Worm (Caenorhabditis elegans): ENCODE results near the gene T25B2.2.

Gene T25B2.2

ce11 chrX:6169252-6169651, at the start of gene T25B2.2:
T25B2.2 (plus strand) TSS chrX:6169643.
- TF ChIP-seq W03F9.2 (tag; optimal IDR thresholded peaks at IDR 0.05) (no peak), him-1 (tag; optimal IDR thresholded peaks at IDR 0.05) (no peak), dao-5 (tag; optimal IDR thresholded peaks at IDR 0.05) (no peak)

- TF ChIP-seq him-1 (tag; optimal IDR thresholded peaks at IDR 0.05) (no peak), dao-5 (tag; optimal IDR thresholded peaks at IDR 0.05) (no peak), W03F9.2 (tag; optimal IDR thresholded peaks at IDR 0.05) (no peak)
Observed at ce11 chrX:6121279-6121678, 48.2 kb upstream of the T25B2.2 start.

ce11 chrX:6122026-6122425, 47.4 kb upstream of the T25B2.2 start, which contains the start of gene nnt-1:
nnt-1 (plus strand) TSS chrX:6122311.
- TF ChIP-seq dao-5 (tag; optimal IDR thresholded peaks at IDR 0.05) (no peak), him-1 (tag; optimal IDR thresholded peaks at IDR 0.05) (no peak), W03F9.2 (tag; optimal IDR thresholded peaks at IDR 0.05) (no peak)

- no peak for TF ChIP-seq dao-5 (tag; optimal IDR thresholded peaks at IDR 0.05)
- TF ChIP-seq him-1 (tag; optimal IDR thresholded peaks at IDR 0.05), result peak; percentile 54
Observed at ce11 chrX:6128225-6128686, 41.2 kb upstream of the T25B2.2 start, which contains the start of gene C15H9.9. C15H9.9 (minus strand) TSS chrX:6128275.

- TF ChIP-seq dao-5 (tag; optimal IDR thresholded peaks at IDR 0.05) (no peak), him-1 (tag; optimal IDR thresholded peaks at IDR 0.05) (no peak), W03F9.2 (tag; optimal IDR thresholded peaks at IDR 0.05) (no peak)
Observed at ce11 chrX:6128773-6129172, 40.7 kb upstream of the T25B2.2 start.

- TF ChIP-seq dao-5 (tag; optimal IDR thresholded peaks at IDR 0.05), result no peak
- TF ChIP-seq him-1 (tag; optimal IDR thresholded peaks at IDR 0.05), result no peak
- TF ChIP-seq W03F9.2 (tag; optimal IDR thresholded peaks at IDR 0.05), result no peak
Observed at ce11 chrX:6129277-6129676, 40.2 kb upstream of the T25B2.2 start.

- TF ChIP-seq W03F9.2 (tag; optimal IDR thresholded peaks at IDR 0.05), result no peak
- no peak for TF ChIP-seq dao-5 (tag; optimal IDR thresholded peaks at IDR 0.05)
- no peak for TF ChIP-seq him-1 (tag; optimal IDR thresholded peaks at IDR 0.05)
Observed at ce11 chrX:6134423-6134822, 35.0 kb upstream of the T25B2.2 start.

- no peak for TF ChIP-seq him-1 (tag; optimal IDR thresholded peaks at IDR 0.05)
- TF ChIP-seq W03F9.2 (tag; optimal IDR thresholded peaks at IDR 0.05), result no peak
- TF ChIP-seq dao-5 (tag; optimal IDR thresholded peaks at IDR 0.05), result no peak
Observed at ce11 chrX:6138243-6138642, 31.2 kb upstream of the T25B2.2 start, which contains the start of gene Y72A10A.1. Y72A10A.1 (minus strand) TSS chrX:6138343.

- no peak for TF ChIP-seq dao-5 (tag; optimal IDR thresholded peaks at IDR 0.05)
- no peak for TF ChIP-seq him-1 (tag; optimal IDR thresholded peaks at IDR 0.05)
- TF ChIP-seq W03F9.2 (tag; optimal IDR thresholded peaks at IDR 0.05), result no peak
Observed at ce11 chrX:6145921-6146320, 23.5 kb upstream of the T25B2.2 start.

ce11 chrX:6150449-6150848, 19.0 kb upstream of the T25B2.2 start, which contains the start of gene tag-275:
tag-275 (minus strand) TSS chrX:6150549.
- no peak for TF ChIP-seq dao-5 (tag; optimal IDR thresholded peaks at IDR 0.05)
- TF ChIP-seq W03F9.2 (tag; optimal IDR thresholded peaks at IDR 0.05), result no peak
- no peak for TF ChIP-seq him-1 (tag; optimal IDR thresholded peaks at IDR 0.05)

- TF ChIP-seq dao-5 (tag; optimal IDR thresholded peaks at IDR 0.05) (no peak), him-1 (tag; optimal IDR thresholded peaks at IDR 0.05) (no peak), W03F9.2 (tag; optimal IDR thresholded peaks at IDR 0.05) (no peak)
Observed at ce11 chrX:6150949-6151519, 18.4 kb upstream of the T25B2.2 start.

ce11 chrX:6155436-6155835, 14.0 kb upstream of the T25B2.2 start:
- TF ChIP-seq dao-5 (tag; optimal IDR thresholded peaks at IDR 0.05) (no peak), W03F9.2 (tag; optimal IDR thresholded peaks at IDR 0.05) (no peak), him-1 (tag; optimal IDR thresholded peaks at IDR 0.05) (no peak)

ce11 chrX:6157411-6157916, 12.0 kb upstream of the T25B2.2 start:
- TF ChIP-seq him-1 (tag; optimal IDR thresholded peaks at IDR 0.05), result no peak
- no peak for TF ChIP-seq W03F9.2 (tag; optimal IDR thresholded peaks at IDR 0.05)
- TF ChIP-seq dao-5 (tag; optimal IDR thresholded peaks at IDR 0.05), result no peak

ce11 chrX:6159562-6159961, 9.9 kb upstream of the T25B2.2 start:
- TF ChIP-seq him-1 (tag; optimal IDR thresholded peaks at IDR 0.05) (no peak), W03F9.2 (tag; optimal IDR thresholded peaks at IDR 0.05) (no peak), dao-5 (tag; optimal IDR thresholded peaks at IDR 0.05) (no peak)

- no peak for TF ChIP-seq him-1 (tag; optimal IDR thresholded peaks at IDR 0.05)
- TF ChIP-seq W03F9.2 (tag; optimal IDR thresholded peaks at IDR 0.05), result no peak
- no peak for TF ChIP-seq dao-5 (tag; optimal IDR thresholded peaks at IDR 0.05)
Observed at ce11 chrX:6160427-6160826, 9.0 kb upstream of the T25B2.2 start, which contains the start of gene odd-2. odd-2 (minus strand) TSS chrX:6160527.
